Fruit fly (Drosophila melanogaster) whole organism, embryonic: Measurements from ENCODE around the gene CG34125.

Experiments used
- Ada2b ChIP-seq: fragments of 200-800 bp; sonication (Bioruptor generic); IDR thresholded peaks from 2 replicates; pipeline ENCODE4 v1.3.6; 2022; ENCODE audit warnings: missing biosample characterization, missing genetic modification characterization
- Bgb ChIP-seq: fragments of 200-800 bp; sonication (Bioruptor generic); IDR thresholded peaks from 2 replicates; pipeline ENCODE4 v1.3.6; 2022; ENCODE audit warnings: missing biosample characterization, missing genetic modification characterization; ENCODE audit not compliant: partially characterized antibody
- CG10321 ChIP-seq: fragments of 200-800 bp; sonication (Bioruptor generic); IDR thresholded peaks from 2 replicates; pipeline ENCODE4 v1.3.6; 2022; ENCODE audit warnings: missing biosample characterization, missing genetic modification characterization
- CG10565 ChIP-seq: fragments of 200-800 bp; sonication (Bioruptor generic); optimal IDR thresholded peaks from 3 replicates; lab custom pipeline; 2016; ENCODE audit warnings: missing biosample characterization, mild to moderate bottlenecking, missing genetic modification characterization
- CG11093 ChIP-seq: fragments of 200-800 bp; sonication (Bioruptor generic); IDR thresholded peaks from 3 replicates; pipeline ENCODE4 v1.3.6; 2022; ENCODE audit warnings: missing biosample characterization, missing genetic modification characterization
- CG11398 ChIP-seq: fragments of 200-800 bp; sonication (Bioruptor generic); optimal IDR thresholded peaks from 2 replicates; lab custom pipeline; 2016; ENCODE audit warnings: missing biosample characterization, missing genetic modification characterization
- CG13287 ChIP-seq: fragments of 200-800 bp; sonication (Bioruptor generic); IDR thresholded peaks from 2 replicates; pipeline ENCODE4 v1.3.6; 2022; ENCODE audit warnings: missing biosample characterization, missing genetic modification characterization; ENCODE audit not compliant: partially characterized antibody
- CG15269 ChIP-seq: fragments of 200-800 bp; sonication (Bioruptor generic); optimal IDR thresholded peaks from 2 replicates; lab custom pipeline; 2018; ENCODE audit warnings: missing biosample characterization, mild to moderate bottlenecking, missing genetic modification characterization, moderate library complexity
- CG1602 ChIP-seq: fragments of 200-800 bp; sonication (Bioruptor generic); optimal IDR thresholded peaks from 3 replicates; lab custom pipeline; 2016; ENCODE audit warnings: missing biosample characterization, missing genetic modification characterization
- CG16779 ChIP-seq: fragments of 200-800 bp; sonication (Bioruptor generic); IDR thresholded peaks from 2 replicates; pipeline ENCODE4 v1.3.6; 2022; ENCODE audit warnings: missing biosample characterization, missing genetic modification characterization
- CG17568 ChIP-seq: fragments of 200-800 bp; sonication (Bioruptor generic); optimal IDR thresholded peaks from 2 replicates; lab custom pipeline; 2018; ENCODE audit warnings: missing biosample characterization, mild to moderate bottlenecking, missing genetic modification characterization, moderate library complexity
- CG17829 ChIP-seq: fragments of 200-800 bp; optimal IDR thresholded peaks from 2 replicates; lab custom pipeline; 2019; ENCODE audit warnings: missing biosample characterization, mild to moderate bottlenecking, missing genetic modification characterization, moderate library complexity
- CG18262 ChIP-seq: fragments of 200-800 bp; optimal IDR thresholded peaks from 3 replicates; lab custom pipeline; 2019; ENCODE audit warnings: missing biosample characterization, mild to moderate bottlenecking, missing genetic modification characterization, moderate library complexity
- CG18619 ChIP-seq: fragments of 200-800 bp; sonication (Bioruptor generic); optimal IDR thresholded peaks from 3 replicates; lab custom pipeline; 2017; ENCODE audit warnings: missing biosample characterization, mild to moderate bottlenecking, missing genetic modification characterization
- CG2202 ChIP-seq: fragments of 200-800 bp; sonication (Bioruptor generic); optimal IDR thresholded peaks from 2 replicates; lab custom pipeline; 2018; ENCODE audit warnings: missing biosample characterization, mild to moderate bottlenecking, missing genetic modification characterization
- CG2712 ChIP-seq: fragments of 200-800 bp; optimal IDR thresholded peaks from 3 replicates; lab custom pipeline; 2019; ENCODE audit warnings: missing biosample characterization, mild to moderate bottlenecking, missing genetic modification characterization, moderate library complexity
- CG31224 ChIP-seq: fragments of 200-800 bp; sonication (Bioruptor generic); IDR thresholded peaks from 2 replicates; pipeline ENCODE4 v1.3.6; 2022; ENCODE audit warnings: missing biosample characterization, missing genetic modification characterization
- CG31441 ChIP-seq: fragments of 200-800 bp; sonication (Bioruptor generic); IDR thresholded peaks from 2 replicates; pipeline ENCODE4 v1.3.6; 2022; ENCODE audit warnings: missing biosample characterization, missing genetic modification characterization
- CG33557 ChIP-seq: fragments of 200-800 bp; sonication (Bioruptor generic); optimal IDR thresholded peaks from 2 replicates; lab custom pipeline; 2019; ENCODE audit warnings: missing biosample characterization, mild to moderate bottlenecking, missing genetic modification characterization, moderate library complexity
- CG6765 ChIP-seq: fragments of 200-800 bp; sonication (Bioruptor generic); optimal IDR thresholded peaks from 3 replicates; lab custom pipeline; 2017; ENCODE audit warnings: missing biosample characterization, mild to moderate bottlenecking, missing genetic modification characterization
- CG7271 ChIP-seq: fragments of 200-800 bp; sonication (Bioruptor generic); optimal IDR thresholded peaks from 2 replicates; lab custom pipeline; 2018; ENCODE audit warnings: missing biosample characterization, mild to moderate bottlenecking, missing genetic modification characterization, moderate library complexity
- CG7786 ChIP-seq: fragments of 200-800 bp; sonication (Bioruptor generic); optimal IDR thresholded peaks from 2 replicates; lab custom pipeline; 2016; ENCODE audit warnings: missing biosample characterization, missing genetic modification characterization
- CG7987 ChIP-seq: fragments of 200-800 bp; sonication (Bioruptor generic); optimal IDR thresholded peaks from 2 replicates; lab custom pipeline; 2018; ENCODE audit warnings: missing biosample characterization, mild to moderate bottlenecking, missing genetic modification characterization, moderate library complexity
- Chrac-16 ChIP-seq: fragments of 200-800 bp; sonication (Bioruptor generic); optimal IDR thresholded peaks from 3 replicates; lab custom pipeline; 2016; ENCODE audit warnings: missing biosample characterization, missing genetic modification characterization
- Dek ChIP-seq: fragments of 200-800 bp; sonication (Bioruptor generic); optimal IDR thresholded peaks from 3 replicates; lab custom pipeline; 2019; ENCODE audit warnings: missing biosample characterization, mild to moderate bottlenecking, missing genetic modification characterization, moderate library complexity
- Dfd ChIP-seq, 2 experiments: fragments of >200 bp; optimal IDR thresholded peaks; 2 replicates each; lab custom pipeline; 2017; ENCODE audit warnings: missing biosample characterization in 2 of 2, missing genetic modification characterization in 2 of 2
- Dp ChIP-seq: fragments of 200-800 bp; sonication (Bioruptor generic); optimal IDR thresholded peaks from 2 replicates; lab custom pipeline; 2018; ENCODE audit warnings: missing biosample characterization, mild to moderate bottlenecking, missing genetic modification characterization, moderate library complexity
- HmgZ ChIP-seq: fragments of 200-800 bp; sonication (Bioruptor generic); optimal IDR thresholded peaks from 2 replicates; lab custom pipeline; 2018; ENCODE audit warnings: missing biosample characterization, mild to moderate bottlenecking, missing genetic modification characterization
- Hr3 ChIP-seq: fragments of 200-800 bp; sonication (Bioruptor generic); optimal IDR thresholded peaks from 3 replicates; lab custom pipeline; 2016; ENCODE audit warnings: missing biosample characterization, missing genetic modification characterization
- Max ChIP-seq: fragments of 200-800 bp; sonication (Bioruptor generic); optimal IDR thresholded peaks from 2 replicates; lab custom pipeline; 2016; ENCODE audit warnings: missing biosample characterization, mild to moderate bottlenecking, missing genetic modification characterization
- Mes4 ChIP-seq: fragments of 200-800 bp; sonication (Bioruptor generic); optimal IDR thresholded peaks from 2 replicates; lab custom pipeline; 2016; ENCODE audit warnings: missing biosample characterization, missing genetic modification characterization
- Rfx ChIP-seq: fragments of 200-800 bp; sonication (Bioruptor generic); IDR thresholded peaks from 2 replicates; pipeline ENCODE4 v1.3.6; 2022; ENCODE audit warnings: missing biosample characterization, missing genetic modification characterization
- Side ChIP-seq: fragments of 200-800 bp; sonication (Bioruptor generic); optimal IDR thresholded peaks from 2 replicates; lab custom pipeline; 2016; ENCODE audit warnings: missing biosample characterization, missing genetic modification characterization
- Xbp1 ChIP-seq: fragments of 200-800 bp; sonication (Bioruptor generic); optimal IDR thresholded peaks from 3 replicates; lab custom pipeline; 2016; ENCODE audit warnings: missing biosample characterization, mild to moderate bottlenecking, missing genetic modification characterization
- ab ChIP-seq: fragments of 200-800 bp; sonication (Bioruptor generic); optimal IDR thresholded peaks from 2 replicates; lab custom pipeline; 2016; ENCODE audit warnings: missing biosample characterization, missing genetic modification characterization
- chinmo ChIP-seq: fragments of 200-800 bp; sonication (Bioruptor generic); IDR thresholded peaks from 4 replicates; pipeline ENCODE4 v1.3.6; 2022; ENCODE audit warnings: missing biosample characterization, missing genetic modification characterization; ENCODE audit not compliant: partially characterized antibody
- danr ChIP-seq: fragments of 200-800 bp; sonication (Bioruptor generic); IDR thresholded peaks from 2 replicates; pipeline ENCODE4 v1.3.6; 2022; ENCODE audit warnings: missing biosample characterization, missing genetic modification characterization
- hkb ChIP-seq, 2 experiments: fragments of 200-800 bp in 1 of 2; fragments of >200 bp in 1 of 2; sonication (Bioruptor generic) in 1 of 2; IDR thresholded peaks in 1 of 2; optimal IDR thresholded peaks in 1 of 2; 2 replicates each; pipeline versions ENCODE4 v1.3.6 to Lab custom; 2017 to 2022; ENCODE audit warnings: missing biosample characterization in 1 of 2, missing genetic modification characterization in 1 of 2
- jumu ChIP-seq: fragments of 200-800 bp; sonication (Bioruptor generic); optimal IDR thresholded peaks from 3 replicates; lab custom pipeline; 2016; ENCODE audit warnings: missing biosample characterization, missing genetic modification characterization
- kah ChIP-seq: fragments of 200-800 bp; sonication (Bioruptor generic); optimal IDR thresholded peaks from 2 replicates; lab custom pipeline; 2018; ENCODE audit warnings: missing biosample characterization, mild to moderate bottlenecking, missing genetic modification characterization
- kni ChIP-seq: fragments of 200-800 bp; sonication (Bioruptor generic); optimal IDR thresholded peaks from 3 replicates; lab custom pipeline; 2017; ENCODE audit warnings: mild to moderate bottlenecking, missing biosample characterization, missing genetic modification reagents, missing genetic modification characterization
- onecut ChIP-seq: fragments of 200-800 bp; sonication (Bioruptor generic); IDR thresholded peaks from 2 replicates; pipeline ENCODE4 v1.3.6; 2022; ENCODE audit warnings: missing biosample characterization, missing genetic modification characterization
- phol ChIP-seq: fragments of 200-800 bp; sonication (Bioruptor generic); optimal IDR thresholded peaks from 3 replicates; lab custom pipeline; 2018; ENCODE audit warnings: missing biosample characterization, mild to moderate bottlenecking, missing genetic modification characterization, moderate library complexity
- row ChIP-seq: fragments of 200-800 bp; sonication (Bioruptor generic); IDR thresholded peaks from 3 replicates; pipeline ENCODE4 v1.3.6; 2022; ENCODE audit warnings: missing biosample characterization, missing genetic modification characterization
- seq ChIP-seq: fragments of 200-800 bp; sonication (Bioruptor generic); IDR thresholded peaks from 2 replicates; pipeline ENCODE4 v1.3.6; 2022; ENCODE audit warnings: missing biosample characterization, missing genetic modification characterization
- sim ChIP-seq: fragments of 200-800 bp; sonication (Bioruptor generic); IDR thresholded peaks from 2 replicates; pipeline ENCODE4 v1.3.6; 2022; ENCODE audit warnings: missing biosample characterization, missing genetic modification characterization
- trh ChIP-seq: fragments of 200-800 bp; sonication (Bioruptor generic); optimal IDR thresholded peaks from 2 replicates; lab custom pipeline; 2016; ENCODE audit warnings: missing biosample characterization, missing genetic modification characterization
- unpg ChIP-seq: fragments of 200-800 bp; sonication (Bioruptor generic); optimal IDR thresholded peaks from 3 replicates; lab custom pipeline; 2018; ENCODE audit warnings: missing biosample characterization, mild to moderate bottlenecking, missing genetic modification characterization, moderate library complexity
- wek ChIP-seq: fragments of 200-800 bp; sonication (Bioruptor generic); optimal IDR thresholded peaks from 3 replicates; lab custom pipeline; 2018; ENCODE audit warnings: missing biosample characterization, mild to moderate bottlenecking, missing genetic modification characterization, moderate library complexity
- yki ChIP-seq: fragments of >200 bp; optimal IDR thresholded peaks from 3 replicates; lab custom pipeline; 2018
- zen ChIP-seq: fragments of 200-800 bp; sonication (Bioruptor generic); optimal IDR thresholded peaks from 3 replicates; lab custom pipeline; 2018; ENCODE audit warnings: missing biosample characterization, mild to moderate bottlenecking, missing genetic modification characterization, moderate library complexity

Gene CG34125

dm6 chr2L:4945300-4945699 is 20.2 kb upstream of the CG34125 start, which contains the start of the genes mRpL24 and betaggt-I (continued):
- TF ChIP-seq onecut (GFP tag; lab: Robert Waterston, UW) (peak; percentile 89), CG16779 (GFP tag; lab: Robert Waterston, UW) (peak; percentile 86), Dp (GFP tag; lab: Kevin White, UChicago) (peak; percentile 25), CG18619 (peak; percentile 93), CG7786 (GFP tag; lab: Kevin White, UChicago) (peak; percentile 72), CG15269 (tag; lab: Kevin White, UChicago) (peak; percentile 97), CG10565 (GFP tag; lab: Kevin White, UChicago) (peak; percentile 71), Dfd (GFP tag; optimal IDR thresholded peaks at IDR 0.05; lab: Kevin White, UChicago) (no peak), Dek (tag; lab: Kevin White, UChicago) (peak; percentile 97), CG7987 (peak; percentile 91), CG11398 (GFP tag; lab: Kevin White, UChicago) (peak; percentile 28), zen (tag; lab: Kevin White, UChicago) (peak; percentile 95), CG7271 (tag; lab: Kevin White, UChicago) (peak; percentile 89), hkb (optimal IDR thresholded peaks at IDR 0.05; lab: Kevin White, UChicago) (no peak), hkb (GFP tag; IDR thresholded peaks at IDR 0.05; lab: Robert Waterston, UW) (peak; percentile 97), Xbp1 (GFP tag; lab: Kevin White, UChicago) (peak; percentile 97), Max (GFP tag; lab: Kevin White, UChicago) (peak; percentile 94), kah (GFP tag; lab: Kevin White, UChicago) (peak; percentile 80), Mes4 (GFP tag; lab: Kevin White, UChicago) (peak; percentile 38), CG31224 (GFP tag; lab: Robert Waterston, UW) (peak; percentile 93), seq (GFP tag; lab: Robert Waterston, UW) (peak; percentile 95), row (GFP tag; lab: Robert Waterston, UW) (peak; percentile 99), wek (GFP tag; lab: Kevin White, UChicago) (peak; percentile 74), sim (GFP tag; lab: Robert Waterston, UW) (peak; percentile 92), CG10321 (GFP tag; lab: Robert Waterston, UW) (peak; percentile 81), trh (peak; percentile 89), HmgZ (peak; percentile 98), CG6765 (GFP tag; lab: Kevin White, UChicago) (peak; percentile 93), Chrac-16 (GFP tag; lab: Kevin White, UChicago) (peak; percentile 94), CG2712 (peak; percentile 98), ab (peak; percentile 35), CG17568 (GFP tag; lab: Kevin White, UChicago) (no peak), Side (GFP tag; lab: Kevin White, UChicago) (peak; percentile 63), CG18262 (tag; lab: Kevin White, UChicago) (peak; percentile 97), yki (lab: Kevin White, UChicago) (peak; percentile 56), CG31441 (GFP tag; lab: Robert Waterston, UW) (peak; percentile 97), unpg (peak; percentile 98), Hr3 (GFP tag; lab: Kevin White, UChicago) (peak; percentile 96), CG2202 (tag; lab: Kevin White, UChicago) (peak; percentile 89), CG13287 (GFP tag; lab: Robert Waterston, UW) (peak; percentile 66; the same call in 1 of the 2 replicates), Rfx (GFP tag; lab: Robert Waterston, UW) (peak; percentile 98), Bgb (GFP tag; lab: Robert Waterston, UW) (no peak), kni (GFP tag; lab: Kevin White, UChicago) (no peak), Ada2b (GFP tag; lab: Robert Waterston, UW) (peak; percentile 96), phol (tag; lab: Kevin White, UChicago) (peak; percentile 98), CG11093 (peak; percentile 94), CG33557 (peak; percentile 92), danr (GFP tag; lab: Robert Waterston, UW) (peak; percentile 90), CG1602 (GFP tag; lab: Kevin White, UChicago) (peak; percentile 96), CG17829 (tag; lab: Kevin White, UChicago) (peak; percentile 98), jumu (GFP tag; lab: Kevin White, UChicago) (peak; percentile 64), chinmo (GFP tag; lab: Robert Waterston, UW) (no peak)
